Worm (Caenorhabditis elegans): ENCODE data around the gene F54E2.2.

F54E2.2 gene

DNA sequence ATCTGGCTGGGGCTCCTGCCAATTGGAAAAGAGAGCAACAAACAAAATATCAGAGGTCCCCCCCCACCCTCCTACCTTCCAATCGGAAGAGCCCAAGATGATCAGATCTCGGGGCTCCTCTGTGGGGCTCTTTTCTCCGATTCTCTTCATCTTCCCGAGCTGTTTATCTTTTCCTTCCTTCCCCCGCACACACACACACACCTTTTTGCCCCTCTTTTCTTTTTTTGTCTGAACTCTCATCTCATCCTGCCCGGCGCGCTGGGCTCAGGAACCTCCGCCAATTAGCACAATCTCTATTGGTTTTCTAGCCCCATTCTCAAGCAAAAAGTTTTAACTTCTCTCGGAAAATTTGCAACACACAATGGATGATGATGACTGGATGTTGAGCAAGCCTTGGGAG is 7.2 kb downstream of the F54E2.2 start:
- no peak for TF ChIP-seq zip-8 (tag; optimal IDR thresholded peaks at IDR 0.05)
- no peak for TF ChIP-seq elt-1 (tag; optimal IDR thresholded peaks at IDR 0.05; ENCODE audit: borderline replicate concordance, insufficient read depth)
- TF ChIP-seq unc-120 (tag; optimal IDR thresholded peaks at IDR 0.05; ENCODE audit: poor library complexity, severe bottlenecking) = peak; percentile 53
- no peak for TF ChIP-seq nhr-12 (tag; optimal IDR thresholded peaks at IDR 0.05)
- no peak for TF ChIP-seq blmp-1 (tag; optimal IDR thresholded peaks at IDR 0.05)
- no peak for TF ChIP-seq lin-13 (tag; optimal IDR thresholded peaks at IDR 0.05)
- no peak for TF ChIP-seq snpc-4 (tag; optimal IDR thresholded peaks at IDR 0.05)
- TF ChIP-seq ces-1 (GFP tag; optimal IDR thresholded peaks at IDR 0.05) = no peak
- no peak for TF ChIP-seq lin-32 (GFP tag; optimal IDR thresholded peaks at IDR 0.05)

DNA sequence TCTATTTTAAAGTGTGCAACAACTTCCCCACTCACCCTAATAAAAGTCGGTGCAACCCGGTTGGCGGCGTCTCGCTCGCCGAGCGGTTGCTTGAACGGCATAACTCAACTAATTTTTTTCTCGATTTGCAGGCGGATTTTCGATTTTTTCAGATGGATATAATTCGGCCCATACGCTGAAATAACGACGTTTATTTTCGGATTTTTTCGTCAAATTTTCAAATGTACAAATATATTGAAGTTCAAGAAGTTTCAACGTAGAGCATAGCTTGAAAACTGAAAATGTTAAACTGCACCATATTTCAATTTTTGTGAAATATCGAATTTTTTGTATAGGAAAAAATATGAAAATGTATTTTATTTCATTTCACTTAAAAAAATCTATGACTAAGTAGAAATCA is 11.7 kb downstream of the F54E2.2 start, which contains the start of gene ketn-1:
Gene ketn-1 (minus strand): TSS at position 101 of the 400 bp plus-strand sequence.
- TF ChIP-seq pha-4 (tag; optimal IDR thresholded peaks at IDR 0.05) (no peak), bed-3 (GFP tag; optimal IDR thresholded peaks at IDR 0.05) (no peak), zip-8 (tag; optimal IDR thresholded peaks at IDR 0.05) (no peak), lsy-2 (tag; optimal IDR thresholded peaks at IDR 0.05) (no peak), nhr-76 (tag; optimal IDR thresholded peaks at IDR 0.05) (no peak), unc-39 (tag; optimal IDR thresholded peaks at IDR 0.05) (no peak), mls-2 (tag; optimal IDR thresholded peaks at IDR 0.05) (no peak)

DNA sequence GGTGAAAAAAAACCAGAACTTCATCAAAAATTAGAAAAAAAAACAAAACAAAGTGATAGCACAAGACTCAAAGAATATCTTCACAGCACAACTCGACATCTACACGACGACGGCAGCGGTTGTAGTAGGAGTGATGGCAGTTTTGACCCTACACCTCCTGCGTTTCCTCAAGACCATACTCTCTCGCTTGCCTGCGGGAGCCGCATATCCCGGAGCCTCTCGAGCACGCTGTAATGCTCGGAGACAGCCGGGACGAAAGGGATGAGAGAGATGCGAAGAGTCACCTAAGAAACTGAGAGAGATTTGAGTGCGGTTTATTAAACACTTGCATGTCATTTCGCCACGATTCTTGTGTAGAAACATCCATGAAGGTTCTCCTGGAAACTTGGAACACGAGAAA is 13.3 kb downstream of the F54E2.2 start:
- no peak for TF ChIP-seq sem-2 (GFP tag; optimal IDR thresholded peaks at IDR 0.05)
- peak; percentile 46 for TF ChIP-seq unc-120 (tag; optimal IDR thresholded peaks at IDR 0.05; ENCODE audit: poor library complexity, severe bottlenecking)
- peak; percentile 32 for TF ChIP-seq hlh-1 (tag; optimal IDR thresholded peaks at IDR 0.05)
- no peak for TF ChIP-seq bed-3 (GFP tag; optimal IDR thresholded peaks at IDR 0.05)
- TF ChIP-seq mep-1 (tag; optimal IDR thresholded peaks at IDR 0.05) = no peak
- no peak for TF ChIP-seq blmp-1 (tag; optimal IDR thresholded peaks at IDR 0.05)
- TF ChIP-seq ces-1 (GFP tag; optimal IDR thresholded peaks at IDR 0.05) = no peak
- no peak for TF ChIP-seq zip-8 (tag; optimal IDR thresholded peaks at IDR 0.05)
- no peak for TF ChIP-seq nhr-12 (tag; optimal IDR thresholded peaks at IDR 0.05)
- TF ChIP-seq mls-2 (tag; optimal IDR thresholded peaks at IDR 0.05) = no peak
- TF ChIP-seq mab-5 (tag; optimal IDR thresholded peaks at IDR 0.05) = no peak
- TF ChIP-seq unc-62 (GFP tag; optimal IDR thresholded peaks at IDR 0.05) = no peak
- TF ChIP-seq flh-1 (GFP tag; optimal IDR thresholded peaks at IDR 0.05) = no peak
- TF ChIP-seq sptf-1 (tag; optimal IDR thresholded peaks at IDR 0.05) = no peak
- no peak for TF ChIP-seq lin-13 (tag; optimal IDR thresholded peaks at IDR 0.05)
- no peak for TF ChIP-seq unc-39 (tag; optimal IDR thresholded peaks at IDR 0.05)

DNA sequence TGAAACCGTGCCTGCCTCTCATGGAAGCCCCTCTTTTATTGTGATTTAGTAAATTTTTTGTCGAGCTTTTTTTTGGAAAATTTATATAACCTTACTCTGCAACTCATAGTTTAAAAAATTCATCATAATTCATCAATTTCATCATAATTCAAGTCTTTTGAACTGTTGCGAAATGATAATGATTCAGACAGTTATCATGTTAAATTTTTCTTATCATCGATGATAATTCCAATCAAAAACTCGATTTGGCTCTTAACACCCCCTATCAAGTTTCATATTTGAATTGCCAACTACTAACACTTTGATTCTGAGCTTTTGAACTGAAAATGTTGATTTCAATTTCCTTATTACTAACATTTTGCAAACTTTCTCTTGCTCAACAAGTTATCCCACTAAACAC is 14.1 kb downstream of the F54E2.2 start, which contains the start of gene F54E2.1:
Gene F54E2.1 (plus strand): TSS at position 235 of the 400 bp plus-strand sequence.
- no peak for TF ChIP-seq nhr-237 (tag; optimal IDR thresholded peaks at IDR 0.05)
- TF ChIP-seq blmp-1 (tag; optimal IDR thresholded peaks at IDR 0.05) = no peak
- TF ChIP-seq pha-4 (tag; optimal IDR thresholded peaks at IDR 0.05) = no peak
- no peak for TF ChIP-seq sptf-1 (tag; optimal IDR thresholded peaks at IDR 0.05)
- TF ChIP-seq drap-1 (GFP tag; optimal IDR thresholded peaks at IDR 0.05) = no peak
- TF ChIP-seq lin-32 (GFP tag; optimal IDR thresholded peaks at IDR 0.05) = no peak
- TF ChIP-seq lsy-2 (tag; optimal IDR thresholded peaks at IDR 0.05) = no peak
- TF ChIP-seq nhr-2 (tag; optimal IDR thresholded peaks at IDR 0.05) = no peak
- no peak for TF ChIP-seq ham-2 (GFP tag; optimal IDR thresholded peaks at IDR 0.05)
- TF ChIP-seq ceh-43 (GFP tag; optimal IDR thresholded peaks at IDR 0.05) = no peak

DNA sequence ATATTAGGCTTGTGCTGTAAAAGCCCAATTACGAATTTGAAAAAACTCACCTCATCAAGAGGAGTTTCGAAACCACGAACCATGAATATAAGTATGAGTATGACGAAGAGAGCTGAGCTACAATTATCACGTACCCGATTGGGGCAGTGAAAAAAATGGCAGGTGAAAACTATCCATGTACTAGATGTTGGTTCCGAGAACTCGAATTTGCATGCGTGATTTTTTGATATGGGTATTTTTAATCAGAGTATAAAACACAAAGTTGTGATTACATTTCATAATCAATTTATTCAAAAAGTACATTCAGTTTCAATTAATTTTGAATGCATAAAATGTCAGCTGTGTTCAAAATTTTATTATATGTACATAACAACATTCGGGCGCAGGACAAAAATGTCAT is 17.8 kb downstream of the F54E2.2 start, which contains the start of gene F54E2.9:
Gene F54E2.9 (minus strand): TSS at position 132 of the 400 bp plus-strand sequence.
- TF ChIP-seq nhr-237 (tag; optimal IDR thresholded peaks at IDR 0.05) (no peak), lin-32 (GFP tag; optimal IDR thresholded peaks at IDR 0.05) (no peak), mep-1 (tag; optimal IDR thresholded peaks at IDR 0.05) (no peak), zip-8 (tag; optimal IDR thresholded peaks at IDR 0.05) (no peak), mab-5 (tag; optimal IDR thresholded peaks at IDR 0.05) (no peak), M03D4.4 (tag; optimal IDR thresholded peaks at IDR 0.05) (no peak), nhr-28 (tag; optimal IDR thresholded peaks at IDR 0.05) (no peak), cnd-1 (tag; optimal IDR thresholded peaks at IDR 0.05) (no peak), ceh-83 (GFP tag; optimal IDR thresholded peaks at IDR 0.05) (no peak), unc-120 (tag; optimal IDR thresholded peaks at IDR 0.05; ENCODE audit: poor library complexity, severe bottlenecking) (no peak), unc-62 (GFP tag; optimal IDR thresholded peaks at IDR 0.05) (no peak), nhr-76 (tag; optimal IDR thresholded peaks at IDR 0.05) (no peak), hlh-1 (tag; optimal IDR thresholded peaks at IDR 0.05) (no peak), elt-3 (tag; optimal IDR thresholded peaks at IDR 0.05) (no peak), unc-39 (tag; optimal IDR thresholded peaks at IDR 0.05) (no peak)

Measured in whole organism, mixed stage, embryonic.